Fruit fly (Drosophila melanogaster) whole organism, embryonic: Measurements from ENCODE around the gene Tcs6.

Experiments used
- Abd-B ChIP-seq: fragments of 200-800 bp; sonication (Bioruptor generic); optimal IDR thresholded peaks from 2 replicates; lab custom pipeline; 2018; ENCODE audit warnings: missing biosample characterization, mild to moderate bottlenecking, missing genetic modification characterization, moderate library complexity
- CG11093 ChIP-seq: fragments of 200-800 bp; sonication (Bioruptor generic); IDR thresholded peaks from 3 replicates; pipeline ENCODE4 v1.3.6; 2022; ENCODE audit warnings: missing biosample characterization, missing genetic modification characterization
- CG12219 ChIP-seq: fragments of 200-800 bp; sonication (Bioruptor generic); optimal IDR thresholded peaks from 3 replicates; lab custom pipeline; 2018; ENCODE audit warnings: missing biosample characterization, mild to moderate bottlenecking, missing genetic modification characterization
- CG12236 ChIP-seq: fragments of 200-800 bp; sonication (Bioruptor generic); optimal IDR thresholded peaks from 2 replicates; lab custom pipeline; 2016; ENCODE audit warnings: missing biosample characterization, missing genetic modification characterization
- CG15479 ChIP-seq: fragments of 200-800 bp; sonication (Bioruptor generic); optimal IDR thresholded peaks from 3 replicates; lab custom pipeline; 2019; ENCODE audit warnings: missing biosample characterization, mild to moderate bottlenecking, missing genetic modification characterization, moderate library complexity
- CG2712 ChIP-seq: fragments of 200-800 bp; optimal IDR thresholded peaks from 3 replicates; lab custom pipeline; 2019; ENCODE audit warnings: missing biosample characterization, mild to moderate bottlenecking, missing genetic modification characterization, moderate library complexity
- CG30020 ChIP-seq: fragments of 200-800 bp; optimal IDR thresholded peaks from 2 replicates; lab custom pipeline; 2019; ENCODE audit warnings: missing biosample characterization, mild to moderate bottlenecking, missing genetic modification characterization, moderate library complexity
- CG3726 ChIP-seq: fragments of 200-800 bp; sonication (Bioruptor generic); IDR thresholded peaks from 3 replicates; pipeline ENCODE4, ENCODE4 v1.3.6; 2022; ENCODE audit warnings: missing biosample characterization, missing genetic modification characterization
- CG6175 ChIP-seq: fragments of 200-800 bp; sonication (Bioruptor generic); IDR thresholded peaks from 3 replicates; pipeline ENCODE4 v1.3.6; 2022; ENCODE audit warnings: missing biosample characterization, missing genetic modification characterization
- CG6689 ChIP-seq: fragments of 200-800 bp; sonication (Bioruptor generic); IDR thresholded peaks from 2 replicates; pipeline ENCODE4 v1.3.6; 2022; ENCODE audit warnings: missing biosample characterization, missing genetic modification characterization
- CG8478 ChIP-seq: fragments of >200 bp; optimal IDR thresholded peaks from 2 replicates; lab custom pipeline; 2018
- CG8924 ChIP-seq: fragments of 200-800 bp; optimal IDR thresholded peaks from 3 replicates; lab custom pipeline; 2019; ENCODE audit warnings: missing biosample characterization, mild to moderate bottlenecking, missing genetic modification characterization, moderate library complexity
- CTCF ChIP-seq: fragments of 200-800 bp; sonication (Bioruptor generic); optimal IDR thresholded peaks from 2 replicates; lab custom pipeline; 2017; ENCODE audit warnings: missing biosample characterization, mild to moderate bottlenecking, missing genetic modification characterization, moderate library complexity
- CoRest ChIP-seq: fragments of 200-800 bp; sonication (Bioruptor generic); optimal IDR thresholded peaks from 3 replicates; lab custom pipeline; 2018; ENCODE audit warnings: missing biosample characterization, mild to moderate bottlenecking, missing genetic modification characterization, moderate library complexity
- D19B ChIP-seq: fragments of 200-800 bp; sonication (Bioruptor generic); optimal IDR thresholded peaks from 2 replicates; lab custom pipeline; 2017; ENCODE audit warnings: missing biosample characterization, mild to moderate bottlenecking, missing genetic modification characterization
- Ets97D ChIP-seq: fragments of 200-800 bp; sonication (Bioruptor generic); optimal IDR thresholded peaks from 3 replicates; lab custom pipeline; 2016; ENCODE audit warnings: missing biosample characterization, missing genetic modification characterization
- Gug ChIP-seq: fragments of 200-800 bp; sonication (Bioruptor generic); IDR thresholded peaks from 4 replicates; pipeline ENCODE4 v1.3.6; 2022; ENCODE audit warnings: missing biosample characterization, missing genetic modification characterization
- HLH54F ChIP-seq: fragments of 200-800 bp; sonication (Bioruptor generic); optimal IDR thresholded peaks from 3 replicates; lab custom pipeline; 2016; ENCODE audit warnings: missing biosample characterization, missing genetic modification characterization
- Hey ChIP-seq: fragments of 200-800 bp; sonication (Bioruptor generic); optimal IDR thresholded peaks from 3 replicates; lab custom pipeline; 2018; ENCODE audit warnings: missing biosample characterization, mild to moderate bottlenecking, missing genetic modification characterization
- Hmr ChIP-seq: fragments of 200-800 bp; sonication (Bioruptor generic); optimal IDR thresholded peaks from 3 replicates; lab custom pipeline; 2017; ENCODE audit warnings: mild to moderate bottlenecking, missing biosample characterization, missing genetic modification reagents, missing genetic modification characterization
- Lpt ChIP-seq: fragments of >200 bp; optimal IDR thresholded peaks from 2 replicates; lab custom pipeline; 2018; ENCODE audit warnings: missing biosample characterization, missing genetic modification characterization
- MESR4 ChIP-seq: fragments of 200-800 bp; sonication (Bioruptor generic); optimal IDR thresholded peaks from 2 replicates; lab custom pipeline; 2018; ENCODE audit warnings: missing biosample characterization, mild to moderate bottlenecking, missing genetic modification characterization, moderate library complexity
- MTF-1 ChIP-seq: fragments of 200-800 bp; sonication (Bioruptor generic); optimal IDR thresholded peaks from 2 replicates; lab custom pipeline; 2018; ENCODE audit warnings: missing biosample characterization, mild to moderate bottlenecking, missing genetic modification characterization, borderline replicate concordance
- Nf-YB ChIP-seq: fragments of 200-800 bp; sonication (Bioruptor generic); optimal IDR thresholded peaks from 3 replicates; lab custom pipeline; 2019; ENCODE audit warnings: missing biosample characterization, mild to moderate bottlenecking, missing genetic modification characterization, moderate library complexity
- Ptx1 ChIP-seq: fragments of 200-800 bp; sonication (Bioruptor generic); IDR thresholded peaks from 2 replicates; pipeline ENCODE4 v1.3.6; 2022; ENCODE audit warnings: missing biosample characterization, missing genetic modification characterization
- Stat92E ChIP-seq, 3 experiments: fragments of >200 bp in 2 of 3; fragments of 200-800 bp in 1 of 3; sonication (Bioruptor generic) in 1 of 3; optimal IDR thresholded peaks; 2 replicates each; lab custom pipeline; 2017 to 2019; ENCODE audit warnings: missing biosample characterization in 3 of 3, missing genetic modification characterization in 3 of 3, mild to moderate bottlenecking in 1 of 3, moderate library complexity in 1 of 3
- TFAM ChIP-seq: fragments of 200-800 bp; sonication (Bioruptor generic); optimal IDR thresholded peaks from 2 replicates; lab custom pipeline; 2017; ENCODE audit warnings: missing biosample characterization, missing genetic modification characterization, inconsistent platforms
- cas ChIP-seq: fragments of 200-800 bp; sonication (Bioruptor generic); IDR thresholded peaks from 2 replicates; pipeline ENCODE4 v1.3.6; 2022; ENCODE audit warnings: missing biosample characterization, missing genetic modification characterization
- cg ChIP-seq: fragments of 200-800 bp; sonication (Bioruptor generic); optimal IDR thresholded peaks from 3 replicates; lab custom pipeline; 2019; ENCODE audit warnings: missing biosample characterization, mild to moderate bottlenecking, missing genetic modification characterization, moderate library complexity
- danr ChIP-seq: fragments of 200-800 bp; sonication (Bioruptor generic); IDR thresholded peaks from 2 replicates; pipeline ENCODE4 v1.3.6; 2022; ENCODE audit warnings: missing biosample characterization, missing genetic modification characterization
- dm ChIP-seq: fragments of 200-800 bp; sonication (Bioruptor generic); optimal IDR thresholded peaks from 3 replicates; lab custom pipeline; 2016; ENCODE audit warnings: missing biosample characterization, missing genetic modification characterization
- dmrt11E ChIP-seq: fragments of 200-800 bp; sonication (Bioruptor generic); optimal IDR thresholded peaks from 3 replicates; lab custom pipeline; 2018; ENCODE audit warnings: missing biosample characterization, mild to moderate bottlenecking, missing genetic modification characterization, moderate library complexity
- dmrt99B ChIP-seq: fragments of 200-800 bp; sonication (Bioruptor generic); optimal IDR thresholded peaks from 2 replicates; lab custom pipeline; 2018; ENCODE audit warnings: missing biosample characterization, mild to moderate bottlenecking, missing genetic modification characterization, moderate library complexity
- gcm2 ChIP-seq: fragments of 200-800 bp; sonication (Bioruptor generic); optimal IDR thresholded peaks from 2 replicates; lab custom pipeline; 2016; ENCODE audit warnings: missing biosample characterization, missing genetic modification characterization
- hbn ChIP-seq: fragments of 200-800 bp; sonication (Bioruptor generic); IDR thresholded peaks from 2 replicates; pipeline ENCODE4 v1.3.6; 2022; ENCODE audit warnings: missing biosample characterization, missing genetic modification characterization; ENCODE audit not compliant: partially characterized antibody
- her ChIP-seq: fragments of 200-800 bp; sonication (Bioruptor generic); optimal IDR thresholded peaks from 2 replicates; lab custom pipeline; 2016; ENCODE audit warnings: missing biosample characterization, missing genetic modification characterization
- hth ChIP-seq: fragments of >200 bp; optimal IDR thresholded peaks from 2 replicates; lab custom pipeline; 2017; ENCODE audit warnings: inconsistent platforms
- insv ChIP-seq, 2 experiments: fragments of 200-800 bp; sonication (Bioruptor generic); optimal IDR thresholded peaks; 3 replicates each; lab custom pipeline; 2016 to 2018; ENCODE audit warnings: missing biosample characterization in 2 of 2, missing genetic modification characterization in 2 of 2
- otp ChIP-seq: fragments of 200-800 bp; sonication (Bioruptor generic); IDR thresholded peaks from 3 replicates; pipeline ENCODE4, ENCODE4 v1.3.6; 2022; ENCODE audit warnings: missing biosample characterization, missing genetic modification characterization
- pita ChIP-seq: fragments of 200-800 bp; sonication (Bioruptor generic); optimal IDR thresholded peaks from 2 replicates; lab custom pipeline; 2017; ENCODE audit warnings: missing biosample characterization, mild to moderate bottlenecking, missing genetic modification characterization
- prd ChIP-seq, 3 experiments: fragments of >200 bp in 2 of 3; fragments of 200-800 bp in 1 of 3; sonication (Bioruptor generic) in 1 of 3; optimal IDR thresholded peaks in 2 of 3; IDR thresholded peaks in 1 of 3; 2 replicates in 2 of 3; 3 replicates in 1 of 3; pipeline versions ENCODE4 v1.3.6 to Lab custom; 2017 to 2022; ENCODE audit warnings: missing biosample characterization in 1 of 3, missing genetic modification characterization in 1 of 3
- ro ChIP-seq: fragments of 200-800 bp; sonication (Bioruptor generic); IDR thresholded peaks from 2 replicates; pipeline ENCODE4 v1.3.6; 2022; ENCODE audit warnings: missing biosample characterization, missing genetic modification characterization
- sc ChIP-seq, 3 experiments: fragments of >200 bp in 2 of 3; fragments of 200-800 bp in 1 of 3; sonication (Bioruptor generic) in 1 of 3; optimal IDR thresholded peaks; 2 replicates in 2 of 3; 3 replicates in 1 of 3; lab custom pipeline; 2017; ENCODE audit warnings: mild to moderate bottlenecking in 1 of 3, missing biosample characterization in 1 of 3, missing genetic modification characterization in 1 of 3, missing genetic modification reagents in 1 of 3
- sna ChIP-seq: fragments of 200-800 bp; sonication (Bioruptor generic); IDR thresholded peaks from 2 replicates; pipeline ENCODE4 v1.3.6; 2022; ENCODE audit warnings: missing biosample characterization, missing genetic modification characterization; ENCODE audit not compliant: partially characterized antibody
- so ChIP-seq: fragments of 200-800 bp; sonication (Bioruptor generic); IDR thresholded peaks from 3 replicates; pipeline ENCODE4 v1.3.6; 2022; ENCODE audit warnings: missing biosample characterization, missing genetic modification characterization
- sqz ChIP-seq: fragments of 200-800 bp; sonication (Bioruptor generic); optimal IDR thresholded peaks from 3 replicates; lab custom pipeline; 2018; ENCODE audit warnings: missing biosample characterization, mild to moderate bottlenecking, missing genetic modification characterization
- tin ChIP-seq: fragments of 200-800 bp; sonication (Bioruptor generic); optimal IDR thresholded peaks from 3 replicates; lab custom pipeline; 2016; ENCODE audit warnings: missing biosample characterization, missing genetic modification characterization
- trh ChIP-seq: fragments of 200-800 bp; sonication (Bioruptor generic); optimal IDR thresholded peaks from 2 replicates; lab custom pipeline; 2016; ENCODE audit warnings: missing biosample characterization, missing genetic modification characterization
- unc-4 ChIP-seq: fragments of 200-800 bp; sonication (Bioruptor generic); IDR thresholded peaks from 2 replicates; pipeline ENCODE4 v1.3.6; 2022; ENCODE audit warnings: missing biosample characterization, missing genetic modification characterization; ENCODE audit not compliant: partially characterized antibody
- vvl ChIP-seq: fragments of 200-800 bp; sonication (Bioruptor generic); IDR thresholded peaks from 2 replicates; pipeline ENCODE4 v1.3.6; 2022; ENCODE audit warnings: missing biosample characterization, missing genetic modification characterization

The Tcs6 gene

dm6 chr3R:26059195-26059594, 1.2 kb upstream of the Tcs6 start, which contains the start of the genes RpL34a and Trmt61 (continued):
- TF ChIP-seq sc (optimal IDR thresholded peaks at IDR 0.05; lab: Kevin White, UChicago) (no peak), sc (GFP tag; optimal IDR thresholded peaks at IDR 0.05; lab: Kevin White, UChicago) (peak; percentile 87), CG11093 (GFP tag; lab: Robert Waterston, UW) (0 out of 3 replicates have a peak, but pooled peaks have one; percentile 31), Gug (no peak), vvl (GFP tag; lab: Robert Waterston, UW) (peak; percentile 79), Abd-B (GFP tag; lab: Kevin White, UChicago) (peak; percentile 57), trh (GFP tag; lab: Kevin White, UChicago) (peak; percentile 79), MESR4 (GFP tag; lab: Kevin White, UChicago) (no peak), CG12236 (peak; percentile 64), MTF-1 (GFP tag; lab: Kevin White, UChicago) (peak; percentile 84), dmrt99B (peak; percentile 82), CG3726 (GFP tag; lab: Robert Waterston, UW) (peak; percentile 69; the same call in 1 of the 3 replicates), Hey (tag; lab: Kevin White, UChicago) (peak; percentile 86), prd (optimal IDR thresholded peaks at IDR 0.05; lab: Kevin White, UChicago) (no peak), prd (GFP tag; IDR thresholded peaks at IDR 0.05; lab: Robert Waterston, UW) (peak; percentile 68), sna (GFP tag; lab: Robert Waterston, UW) (peak; percentile 92), cg (no peak), ro (no peak), sqz (peak; percentile 90), hth (lab: Kevin White, UChicago) (no peak), CG6689 (GFP tag; lab: Robert Waterston, UW) (peak; percentile 68; the same call in 1 of the 2 replicates), CTCF (GFP tag; lab: Kevin White, UChicago) (peak; percentile 59), Lpt (no peak), dmrt11E (tag; lab: Kevin White, UChicago) (peak; percentile 83), CoRest (peak; percentile 85), pita (no peak), otp (peak; percentile 61; the same call in 2 of the 3 replicates), CG2712 (tag; lab: Kevin White, UChicago) (peak; percentile 90), CG12219 (GFP tag; lab: Kevin White, UChicago) (peak; percentile 76), CG30020 (tag; lab: Kevin White, UChicago) (peak; percentile 76), Stat92E (GFP tag; optimal IDR thresholded peaks at IDR 0.05; lab: Kevin White, UChicago) (peak in 1 of 3 experiments; percentile 82), cas (GFP tag; lab: Robert Waterston, UW) (peak; percentile 55; the same call in 1 of the 2 replicates), danr (peak; percentile 41; the same call in 1 of the 2 replicates), CG15479 (GFP tag; lab: Kevin White, UChicago) (peak; percentile 24), tin (GFP tag; lab: Kevin White, UChicago) (peak; percentile 74), CG6175 (GFP tag; lab: Robert Waterston, UW) (peak; percentile 46; the same call in 1 of the 3 replicates), CG8924 (tag; lab: Kevin White, UChicago) (peak; percentile 88), Ets97D (GFP tag; lab: Kevin White, UChicago) (peak; percentile 99), D19B (GFP tag; lab: Kevin White, UChicago) (peak; percentile 67), CG8478 (lab: Kevin White, UChicago) (no peak), gcm2 (no peak), dm (peak; percentile 92), so (GFP tag; lab: Robert Waterston, UW) (peak; percentile 80), insv (GFP tag; optimal IDR thresholded peaks at IDR 0.05; lab: Kevin White, UChicago) (peak in 1 of 2 experiments; percentile 82), Ptx1 (peak; percentile 78), her (peak; percentile 46), hbn (GFP tag; lab: Robert Waterston, UW) (peak; percentile 88), Nf-YB (GFP tag; lab: Kevin White, UChicago) (peak; percentile 81), HLH54F (GFP tag; lab: Kevin White, UChicago) (peak; percentile 66), unc-4 (GFP tag; lab: Robert Waterston, UW) (peak; percentile 93), TFAM (peak; percentile 82), Hmr (GFP tag; lab: Kevin White, UChicago) (peak; percentile 94)
